Fruit fly (Drosophila melanogaster) Kc167 (cell line): Measurements from ENCODE around the gene CG16978.

Source experiments
- Myc ChIP-seq: fragments of >200 bp; optimal IDR thresholded peaks from 2 replicates; lab custom pipeline; 2017; ENCODE audit warnings: missing external identifiers
- psq ChIP-seq: fragments of >200 bp; optimal IDR thresholded peaks from 2 replicates; lab custom pipeline; 2017; ENCODE audit warnings: missing external identifiers

DNA sequence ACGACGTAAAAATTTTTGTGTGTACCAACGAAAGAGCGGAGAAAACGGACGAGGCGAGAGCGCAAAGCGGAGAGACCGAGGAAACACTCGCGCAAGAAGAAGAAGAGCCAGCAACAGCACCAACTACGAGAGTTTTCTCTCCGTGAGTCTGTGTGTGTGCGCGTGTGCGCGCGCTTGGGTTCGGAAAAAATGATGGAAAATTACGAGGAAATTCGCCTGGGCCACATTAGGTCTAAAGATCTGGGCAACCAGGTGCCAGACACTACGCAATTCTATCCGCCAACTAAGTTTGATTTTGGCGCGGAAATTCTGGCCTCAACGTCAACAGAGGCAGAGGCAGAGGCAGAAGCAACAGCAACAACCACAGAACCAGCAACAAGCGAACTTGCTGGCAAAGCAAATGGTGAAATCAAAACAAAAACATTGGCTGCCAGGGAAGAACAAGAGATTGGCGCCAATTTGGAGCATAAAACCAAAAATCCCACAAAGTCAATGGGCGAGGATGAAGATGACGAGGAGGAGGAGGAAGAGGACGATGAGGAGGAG lies 22.5 kb upstream of the CG16978 start, which contains the start of gene DnaJ-H:
- TF ChIP-seq psq (lab: Kevin White, UChicago) (peak; percentile 65), Myc (lab: Kevin White, UChicago) (no peak)
